Fruit fly (Drosophila melanogaster) whole organism, prepupa: ENCODE data around the gene CG4017.
A peak's percentile ranks its signal among the peaks of the same experiment; 100 is the strongest.

ENCODE experiments used
- CG10631 ChIP-seq: fragments of 200-800 bp; sonication (Bioruptor generic); optimal IDR thresholded peaks from 2 replicates; lab custom pipeline; 2016; ENCODE audit warnings: missing biosample characterization, missing genetic modification characterization
- CG10669 ChIP-seq: fragments of 200-800 bp; sonication (Bioruptor generic); optimal IDR thresholded peaks from 3 replicates; lab custom pipeline; 2018; ENCODE audit warnings: missing biosample characterization, mild to moderate bottlenecking, missing genetic modification characterization, moderate library complexity
- CG11294 ChIP-seq: fragments of 200-800 bp; sonication (Bioruptor generic); IDR thresholded peaks from 2 replicates; pipeline ENCODE4 v1.3.6; 2022; ENCODE audit warnings: missing biosample characterization, missing genetic modification characterization
- CG15336 ChIP-seq: fragments of 200-800 bp; sonication (Bioruptor generic); IDR thresholded peaks from 2 replicates; pipeline ENCODE4 v1.3.6; 2022; ENCODE audit warnings: missing biosample characterization, missing genetic modification characterization
- CG1621 ChIP-seq: fragments of 200-800 bp; sonication (Bioruptor generic); optimal IDR thresholded peaks from 3 replicates; lab custom pipeline; 2018; ENCODE audit warnings: missing biosample characterization, mild to moderate bottlenecking, missing genetic modification characterization
- CG16779 ChIP-seq: fragments of 200-800 bp; sonication (Bioruptor generic); optimal IDR thresholded peaks from 3 replicates; lab custom pipeline; 2017; ENCODE audit warnings: missing biosample characterization, mild to moderate bottlenecking, missing genetic modification characterization
- CG3032 ChIP-seq: fragments of 200-800 bp; optimal IDR thresholded peaks from 2 replicates; lab custom pipeline; 2019; ENCODE audit warnings: missing biosample characterization, mild to moderate bottlenecking, missing genetic modification characterization, moderate library complexity
- CG31627 ChIP-seq: fragments of 200-800 bp; sonication (Bioruptor generic); optimal IDR thresholded peaks from 3 replicates; lab custom pipeline; 2016; ENCODE audit warnings: missing biosample characterization, missing genetic modification characterization
- CG32006 ChIP-seq: fragments of 200-800 bp; sonication (Bioruptor generic); optimal IDR thresholded peaks from 3 replicates; lab custom pipeline; 2017; ENCODE audit warnings: missing biosample characterization, mild to moderate bottlenecking, missing genetic modification characterization
- CG34406 ChIP-seq: fragments of 200-800 bp; sonication (Bioruptor generic); optimal IDR thresholded peaks from 3 replicates; lab custom pipeline; 2016; ENCODE audit warnings: missing biosample characterization, missing genetic modification characterization
- CG4318 ChIP-seq: fragments of 200-800 bp; sonication (Bioruptor generic); optimal IDR thresholded peaks from 3 replicates; lab custom pipeline; 2017; ENCODE audit warnings: missing biosample characterization, mild to moderate bottlenecking, missing genetic modification characterization
- CG6163 ChIP-seq: fragments of 200-800 bp; sonication (Bioruptor generic); IDR thresholded peaks from 3 replicates; pipeline ENCODE4 v1.3.6; 2022; ENCODE audit warnings: missing biosample characterization, missing genetic modification characterization
- CG6276 ChIP-seq: fragments of 200-800 bp; sonication (Bioruptor generic); optimal IDR thresholded peaks from 2 replicates; lab custom pipeline; 2017; ENCODE audit warnings: missing biosample characterization, mild to moderate bottlenecking, missing genetic modification characterization
- CG6792 ChIP-seq: fragments of 200-800 bp; sonication (Bioruptor generic); optimal IDR thresholded peaks from 3 replicates; lab custom pipeline; 2016; ENCODE audit warnings: missing biosample characterization, missing genetic modification characterization
- CG7368 ChIP-seq: fragments of 200-800 bp; sonication (Bioruptor generic); optimal IDR thresholded peaks from 3 replicates; lab custom pipeline; 2016; ENCODE audit warnings: missing biosample characterization, missing genetic modification characterization
- CG8119 ChIP-seq: fragments of 200-800 bp; sonication (Bioruptor generic); IDR thresholded peaks from 3 replicates; pipeline ENCODE4 v1.3.6; 2022; ENCODE audit warnings: missing biosample characterization, missing genetic modification characterization
- CG8319 ChIP-seq: fragments of 200-800 bp; sonication (Bioruptor generic); optimal IDR thresholded peaks from 3 replicates; lab custom pipeline; 2016; ENCODE audit warnings: missing biosample characterization, missing genetic modification characterization
- CG9139 ChIP-seq: fragments of 200-800 bp; sonication (Bioruptor generic); optimal IDR thresholded peaks from 3 replicates; lab custom pipeline; 2017; ENCODE audit warnings: missing biosample characterization, mild to moderate bottlenecking, missing genetic modification characterization
- Eip75B ChIP-seq: fragments of 200-800 bp; sonication (Bioruptor generic); optimal IDR thresholded peaks from 3 replicates; lab custom pipeline; 2016; ENCODE audit warnings: missing biosample characterization, missing genetic modification characterization
- Eip78C ChIP-seq: fragments of 200-800 bp; sonication (Bioruptor generic); peaks from one replicate; lab custom pipeline; 2016; ENCODE audit warnings: missing biosample characterization, missing genetic modification characterization
- Ets21C ChIP-seq: fragments of 200-800 bp; sonication (Bioruptor generic); optimal IDR thresholded peaks from 3 replicates; lab custom pipeline; 2016; ENCODE audit warnings: missing biosample characterization, missing genetic modification characterization
- Ets96B ChIP-seq: fragments of 200-800 bp; optimal IDR thresholded peaks from 2 replicates; lab custom pipeline; 2019; ENCODE audit warnings: missing biosample characterization, mild to moderate bottlenecking, missing genetic modification characterization, moderate library complexity
- Gug ChIP-seq: fragments of 200-800 bp; sonication (Bioruptor generic); IDR thresholded peaks from 2 replicates; pipeline ENCODE4 v1.3.6; 2022; ENCODE audit warnings: missing biosample characterization, missing genetic modification characterization
- Hr39 ChIP-seq: fragments of 200-800 bp; sonication (Bioruptor generic); optimal IDR thresholded peaks from 2 replicates; lab custom pipeline; 2016; ENCODE audit warnings: missing biosample characterization, missing genetic modification characterization
- Hr4 ChIP-seq: fragments of 200-800 bp; sonication (Bioruptor generic); optimal IDR thresholded peaks from 3 replicates; lab custom pipeline; 2016; ENCODE audit warnings: missing biosample characterization, missing genetic modification characterization
- Lpt ChIP-seq: fragments of 200-800 bp; sonication (Bioruptor generic); optimal IDR thresholded peaks from 3 replicates; lab custom pipeline; 2016; ENCODE audit warnings: missing biosample characterization, missing genetic modification characterization
- OdsH ChIP-seq: fragments of 200-800 bp; sonication (Bioruptor generic); optimal IDR thresholded peaks from 3 replicates; lab custom pipeline; 2016; ENCODE audit warnings: missing biosample characterization, missing genetic modification characterization
- Smox ChIP-seq: fragments of 200-800 bp; sonication (Bioruptor generic); optimal IDR thresholded peaks from 3 replicates; lab custom pipeline; 2016; ENCODE audit warnings: missing biosample characterization, missing genetic modification characterization
- Sox102F ChIP-seq: fragments of 200-800 bp; sonication (Bioruptor generic); optimal IDR thresholded peaks from 2 replicates; lab custom pipeline; 2016; ENCODE audit warnings: missing biosample characterization, mild to moderate bottlenecking, missing genetic modification characterization
- Sox14 ChIP-seq: fragments of 200-800 bp; sonication (Bioruptor generic); optimal IDR thresholded peaks from 3 replicates; lab custom pipeline; 2016; ENCODE audit warnings: missing biosample characterization, missing genetic modification characterization
- Sox15 ChIP-seq: fragments of 200-800 bp; sonication (Bioruptor generic); optimal IDR thresholded peaks from 3 replicates; lab custom pipeline; 2016; ENCODE audit warnings: missing biosample characterization, missing genetic modification characterization
- acj6 ChIP-seq: fragments of 200-800 bp; sonication (Bioruptor generic); optimal IDR thresholded peaks from 3 replicates; lab custom pipeline; 2016; ENCODE audit warnings: missing biosample characterization, missing genetic modification characterization
- cyc ChIP-seq: fragments of 200-800 bp; sonication (Bioruptor generic); optimal IDR thresholded peaks from 3 replicates; lab custom pipeline; 2016; ENCODE audit warnings: missing biosample characterization, missing genetic modification characterization
- dsx ChIP-seq: fragments of 200-800 bp; optimal IDR thresholded peaks from 3 replicates; lab custom pipeline; 2019; ENCODE audit warnings: missing biosample characterization, mild to moderate bottlenecking, missing genetic modification characterization, moderate library complexity; ENCODE audit not compliant: poor library complexity, severe bottlenecking
- esn ChIP-seq: fragments of 200-800 bp; sonication (Bioruptor generic); optimal IDR thresholded peaks from 2 replicates; lab custom pipeline; 2016; ENCODE audit warnings: missing biosample characterization, mild to moderate bottlenecking, missing genetic modification characterization, moderate library complexity
- fd59A ChIP-seq: fragments of 200-800 bp; sonication (Bioruptor generic); optimal IDR thresholded peaks from 2 replicates; lab custom pipeline; 2017; ENCODE audit warnings: missing biosample characterization, mild to moderate bottlenecking, missing genetic modification characterization, missing genetic modification reagents
- fkh ChIP-seq: fragments of 200-800 bp; sonication (Bioruptor generic); optimal IDR thresholded peaks from 3 replicates; lab custom pipeline; 2017; ENCODE audit warnings: missing biosample characterization, mild to moderate bottlenecking, missing genetic modification characterization, moderate library complexity
- lz ChIP-seq: fragments of 200-800 bp; sonication (Bioruptor generic); optimal IDR thresholded peaks from 3 replicates; lab custom pipeline; 2016; ENCODE audit warnings: missing biosample characterization, missing genetic modification characterization
- pdm3 ChIP-seq: fragments of 200-800 bp; sonication (Bioruptor generic); optimal IDR thresholded peaks from 3 replicates; lab custom pipeline; 2016; ENCODE audit warnings: missing biosample characterization, missing genetic modification characterization
- spab ChIP-seq: fragments of 200-800 bp; sonication (Bioruptor generic); optimal IDR thresholded peaks from 2 replicates; lab custom pipeline; 2017; ENCODE audit warnings: missing biosample characterization, mild to moderate bottlenecking, missing genetic modification characterization, missing genetic modification reagents
- ss ChIP-seq, 2 experiments: fragments of 200-800 bp; sonication (Bioruptor generic); optimal IDR thresholded peaks; 2 replicates in 1 of 2; 3 replicates in 1 of 2; lab custom pipeline; 2017 to 2018; ENCODE audit warnings: mild to moderate bottlenecking in 2 of 2, missing biosample characterization in 2 of 2, missing genetic modification characterization in 2 of 2, moderate library complexity in 1 of 2
- svp ChIP-seq: fragments of 200-800 bp; sonication (Bioruptor generic); peaks from one replicate; lab custom pipeline; 2016; ENCODE audit warnings: missing biosample characterization, missing genetic modification characterization
- topi ChIP-seq: fragments of 200-800 bp; sonication (Bioruptor generic); optimal IDR thresholded peaks from 3 replicates; lab custom pipeline; 2016; ENCODE audit warnings: missing biosample characterization, missing genetic modification characterization

CG4017 gene

DNA sequence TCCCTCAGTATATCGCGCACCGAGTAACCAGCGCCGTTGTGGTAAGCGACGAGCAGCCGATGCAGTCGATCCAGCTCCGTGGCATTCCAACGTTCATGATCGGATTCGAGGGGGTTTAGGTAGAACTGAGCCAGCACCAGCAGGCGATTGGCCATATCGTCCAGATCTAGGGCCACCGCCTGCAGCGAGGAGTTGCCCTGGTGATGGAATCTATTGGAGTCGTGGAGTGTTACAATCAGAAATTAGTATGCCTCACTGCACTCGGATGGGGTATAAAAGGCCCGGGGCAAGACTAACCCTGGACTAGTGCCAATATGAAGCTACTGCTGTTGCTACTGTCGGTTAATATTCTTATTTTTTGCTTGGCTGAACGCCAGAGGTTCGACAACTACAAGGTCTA lies at the start of gene CG4017:
Gene CG4017, plus strand, starts transcription at position 301 of the 400 bp plus-strand sequence.
- no peak for TF ChIP-seq CG10631 (GFP tag; lab: Kevin White, UChicago)
- TF ChIP-seq CG34406, result no peak
- no peak for TF ChIP-seq Gug (GFP tag; lab: Robert Waterston, UW)
- TF ChIP-seq acj6 (GFP tag; lab: Kevin White, UChicago), result no peak
- no peak for TF ChIP-seq dsx (GFP tag; lab: Kevin White, UChicago)
- TF ChIP-seq Hr4 (GFP tag; lab: Kevin White, UChicago), result no peak
- TF ChIP-seq Hr39 (GFP tag; lab: Kevin White, UChicago), result no peak

DNA sequence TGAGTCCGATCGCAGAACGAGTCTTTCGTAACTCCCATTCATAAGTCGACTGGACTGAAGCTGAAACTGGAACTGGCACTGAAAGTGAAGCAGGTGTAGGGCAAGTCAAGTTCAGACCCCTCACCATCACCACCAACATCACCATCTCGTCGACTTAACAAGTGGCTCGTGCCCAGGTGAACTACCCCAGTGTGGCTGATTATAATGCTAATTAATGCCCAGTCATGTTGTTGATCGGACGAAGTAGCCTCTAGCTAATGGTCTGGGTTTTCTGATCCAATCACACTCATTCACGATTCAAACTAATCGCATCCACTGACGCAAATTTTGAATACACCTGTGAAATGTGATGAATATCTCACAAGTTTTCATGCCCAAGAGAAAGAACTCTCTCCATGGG lies 38.1 kb upstream of the CG4017 start:
- no peak for TF ChIP-seq Smox (GFP tag; lab: Kevin White, UChicago)
- no peak for TF ChIP-seq CG8119
- no peak for TF ChIP-seq Eip78C (GFP tag; lab: Kevin White, UChicago)
- TF ChIP-seq CG1621 (tag; lab: Kevin White, UChicago), result no peak
- TF ChIP-seq CG10669 (GFP tag; lab: Kevin White, UChicago), result no peak
- no peak for TF ChIP-seq CG4318 (GFP tag; lab: Kevin White, UChicago)
- no peak for TF ChIP-seq OdsH
- no peak for TF ChIP-seq CG7368 (GFP tag; lab: Kevin White, UChicago)
- no peak for TF ChIP-seq CG31627 (GFP tag; lab: Kevin White, UChicago)

dm6 chr2L:9729618-9730284 lies 37.1 kb upstream of the CG4017 start, which contains the start of gene CG13116:
Gene CG13116, plus strand, starts transcription at chr2L:9729940.
- TF ChIP-seq pdm3 (GFP tag; lab: Kevin White, UChicago) (no peak), CG6163 (GFP tag; lab: Robert Waterston, UW) (no peak), CG3032 (no peak), acj6 (GFP tag; lab: Kevin White, UChicago) (no peak), CG4318 (GFP tag; lab: Kevin White, UChicago) (no peak), Eip78C (GFP tag; lab: Kevin White, UChicago) (peak; percentile 36), CG10669 (GFP tag; lab: Kevin White, UChicago) (no peak), Ets21C (no peak), CG11294 (no peak), ss (GFP tag; optimal IDR thresholded peaks at IDR 0.05; lab: Kevin White, UChicago) (peak in 1 of 2 experiments; percentile 3), CG8319 (no peak), CG32006 (no peak), svp (GFP tag; lab: Kevin White, UChicago) (peak; percentile 93), CG6792 (GFP tag; lab: Kevin White, UChicago) (no peak)
- TF ChIP-seq, all 60 proteins: peak for 3

DNA sequence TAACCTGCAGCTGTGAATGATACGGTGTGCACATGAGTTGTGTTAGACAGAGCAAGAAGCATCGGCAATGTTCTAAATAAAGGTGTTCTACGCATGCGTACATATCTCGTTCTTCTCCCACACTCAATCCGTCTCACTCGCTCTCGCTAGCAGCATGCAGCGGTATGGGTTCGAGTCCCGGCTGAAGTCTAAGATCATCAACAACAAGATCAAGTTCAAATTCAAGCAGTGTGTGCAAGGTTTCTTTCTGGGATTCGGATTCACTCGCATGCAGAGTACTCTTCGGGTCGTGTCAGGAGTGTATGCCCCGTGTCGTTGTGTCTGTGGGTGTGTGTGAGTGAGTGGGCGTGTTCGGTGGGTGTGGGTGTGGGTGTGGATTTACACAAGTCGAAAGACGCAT lies 35.6 kb upstream of the CG4017 start:
- TF ChIP-seq svp (GFP tag; lab: Kevin White, UChicago) (peak; percentile 85), CG8319 (no peak), fd59A (GFP tag; lab: Kevin White, UChicago) (no peak), Lpt (GFP tag; lab: Kevin White, UChicago) (no peak), CG1621 (tag; lab: Kevin White, UChicago) (peak; percentile 3), CG10669 (GFP tag; lab: Kevin White, UChicago) (no peak)
- TF ChIP-seq, all 60 proteins: peak for 2

dm6 chr2L:9734134-9734533 lies 32.7 kb upstream of the CG4017 start:
- no peak for TF ChIP-seq CG6276 (GFP tag; lab: Kevin White, UChicago)
- TF ChIP-seq Ets96B (tag; lab: Kevin White, UChicago), result no peak
- peak; percentile 44; the same call in 1 of the 3 replicates for TF ChIP-seq CG6163 (GFP tag; lab: Robert Waterston, UW)
- no peak for TF ChIP-seq Lpt (GFP tag; lab: Kevin White, UChicago)
- TF ChIP-seq lz, result no peak
- TF ChIP-seq CG3032, result no peak
- TF ChIP-seq Sox102F, result no peak
- TF ChIP-seq CG9139 (GFP tag; lab: Kevin White, UChicago), result no peak
- no peak for TF ChIP-seq esn (GFP tag; lab: Kevin White, UChicago)
- no peak for TF ChIP-seq topi
- no peak for TF ChIP-seq Eip75B (GFP tag; lab: Kevin White, UChicago)
- TF ChIP-seq Sox14, result no peak
- no peak for TF ChIP-seq CG8119
- no peak for TF ChIP-seq dsx (GFP tag; lab: Kevin White, UChicago)
- no peak for TF ChIP-seq CG16779 (tag; lab: Kevin White, UChicago)
- TF ChIP-seq Sox15 (GFP tag; lab: Kevin White, UChicago), result no peak
- TF ChIP-seq Eip78C (GFP tag; lab: Kevin White, UChicago), result peak; percentile 77
- no peak for TF ChIP-seq fkh (GFP tag; lab: Kevin White, UChicago)
- peak; percentile 38 for TF ChIP-seq CG34406
- TF ChIP-seq spab (GFP tag; lab: Kevin White, UChicago), result no peak
- TF ChIP-seq CG15336, result no peak
- no peak for TF ChIP-seq cyc (GFP tag; lab: Kevin White, UChicago)
